Worm (Caenorhabditis elegans) whole organism, L3 larva: ENCODE results near the gene msp-78.

Source experiments
- ama-1 ChIP-seq: fragments of 150-350 bp; optimal IDR thresholded peaks from 2 replicates; lab custom pipeline; 2018
- ceh-28 ChIP-seq: fragments of 150-350 bp; optimal IDR thresholded peaks from 2 replicates; lab custom pipeline; 2014; ENCODE audit warnings: missing biosample characterization, missing genetic modification reagents, missing genetic modification characterization
- egl-27 ChIP-seq: sonication (generic microtip); optimal IDR thresholded peaks from 4 replicates; lab custom pipeline; 2017; ENCODE audit warnings: missing biosample characterization, missing genetic modification reagents, missing genetic modification characterization
- elt-3 ChIP-seq, 3 experiments: fragments of 150-350 bp in 1 of 3; sonication (generic microtip) in 2 of 3; optimal IDR thresholded peaks; 2 replicates in 2 of 3; 4 replicates in 1 of 3; lab custom pipeline; 2014 to 2017; ENCODE audit warnings: missing biosample characterization in 3 of 3, missing genetic modification characterization in 3 of 3
- nhr-12 ChIP-seq: fragments of 150-350 bp; optimal IDR thresholded peaks from 2 replicates; lab custom pipeline; 2014; ENCODE audit warnings: missing biosample characterization, missing genetic modification characterization
- sea-2 ChIP-seq: fragments of 150-350 bp; sonication (generic microtip); optimal IDR thresholded peaks from 4 replicates; lab custom pipeline; 2014; ENCODE audit warnings: missing biosample characterization, missing genetic modification reagents, missing genetic modification characterization
- skn-1 ChIP-seq: fragments of 150-350 bp; optimal IDR thresholded peaks from 2 replicates; lab custom pipeline; 2014; ENCODE audit warnings: missing biosample characterization, missing genetic modification characterization
- unc-62 ChIP-seq: fragments of 150-350 bp; sonication (generic microtip); optimal IDR thresholded peaks from 4 replicates; lab custom pipeline; 2014; ENCODE audit warnings: missing biosample characterization, missing genetic modification reagents, missing genetic modification characterization

ce11 chrIV:9802711-9803110, 32.9 kb downstream of the msp-78 start, which contains the start of gene fat-3:
- TF ChIP-seq sea-2 (GFP tag; lab: Kevin White, UChicago) (no peak), nhr-12 (tag; lab: Kevin White, UChicago) (no peak), egl-27 (tag; lab: Kevin White, UChicago) (no peak), unc-62 (GFP tag; lab: Kevin White, UChicago) (no peak), skn-1 (tag; lab: Kevin White, UChicago) (peak; percentile 9), ceh-28 (tag; lab: Kevin White, UChicago) (peak; percentile 46), ama-1 (no peak), elt-3 (tag; optimal IDR thresholded peaks at IDR 0.05; lab: Kevin White, UChicago) (no peak)
